Fruit fly (Drosophila melanogaster) whole organism: ENCODE results near the gene S6KL.

ENCODE experiments used
- CG8478 ChIP-seq: fragments of >200 bp; optimal IDR thresholded peaks from 2 replicates; lab custom pipeline; 2018; ENCODE audit warnings: inconsistent platforms
- Dll ChIP-seq: fragments of >200 bp; optimal IDR thresholded peaks from 2 replicates; lab custom pipeline; 2017
- EcR ChIP-seq, 2 experiments: fragments of >200 bp; optimal IDR thresholded peaks; 2 replicates each; lab custom pipeline; 2017; ENCODE audit warnings: missing biosample characterization in 2 of 2, missing genetic modification characterization in 2 of 2, missing genetic modification reagents in 2 of 2
- pan ChIP-seq: fragments of >200 bp; optimal IDR thresholded peaks from 2 replicates; lab custom pipeline; 2017
- psq ChIP-seq: fragments of >200 bp; optimal IDR thresholded peaks from 2 replicates; lab custom pipeline; 2017
- usp ChIP-seq: fragments of >200 bp; optimal IDR thresholded peaks from 2 replicates; lab custom pipeline; 2017; ENCODE audit warnings: missing biosample characterization, missing genetic modification characterization, mixed read lengths

Gene S6KL

dm6 chrX:18788143-18788745, at the start of gene S6KL, which contains the start of gene CG6961:
Gene S6KL (plus strand): TSS chrX:18788464.
Gene CG6961 (minus strand): TSS chrX:18788210.
- TF ChIP-seq usp (GFP tag; lab: Kevin White, UChicago) = no peak
- TF ChIP-seq Dll (lab: Kevin White, UChicago) = no peak
- no peak for TF ChIP-seq psq (lab: Kevin White, UChicago)
- no peak for TF ChIP-seq CG8478
- no peak for TF ChIP-seq EcR (GFP tag; optimal IDR thresholded peaks at IDR 0.05; lab: Kevin White, UChicago)
- TF ChIP-seq pan (lab: Kevin White, UChicago) = no peak

- no peak for TF ChIP-seq psq (lab: Kevin White, UChicago)
- no peak for TF ChIP-seq pan (lab: Kevin White, UChicago)
- no peak for TF ChIP-seq EcR (GFP tag; optimal IDR thresholded peaks at IDR 0.05; lab: Kevin White, UChicago)
- no peak for TF ChIP-seq Dll (lab: Kevin White, UChicago)
- TF ChIP-seq CG8478 = no peak
- no peak for TF ChIP-seq usp (GFP tag; lab: Kevin White, UChicago)
Measured at dm6 chrX:18739795-18740194, 48.5 kb upstream of the S6KL start, which contains the start of gene CG6873. Gene CG6873 (minus strand): TSS chrX:18739895.

- no peak for TF ChIP-seq usp (GFP tag; lab: Kevin White, UChicago)
Measured at dm6 chrX:18748206-18748605, 40.1 kb upstream of the S6KL start, which contains the start of gene CG12609. Gene CG12609 (minus strand): TSS chrX:18748306.

- TF ChIP-seq psq (lab: Kevin White, UChicago) = no peak
- TF ChIP-seq Dll (lab: Kevin White, UChicago) = no peak
- no peak for TF ChIP-seq pan (lab: Kevin White, UChicago)
- no peak for TF ChIP-seq usp (GFP tag; lab: Kevin White, UChicago)
- TF ChIP-seq CG8478 = no peak
- no peak for TF ChIP-seq EcR (GFP tag; optimal IDR thresholded peaks at IDR 0.05; lab: Kevin White, UChicago)
Measured at dm6 chrX:18771356-18771755, 16.9 kb upstream of the S6KL start.

- TF ChIP-seq Dll (lab: Kevin White, UChicago) (no peak), CG8478 (no peak), psq (lab: Kevin White, UChicago) (no peak), usp (GFP tag; lab: Kevin White, UChicago) (no peak), EcR (GFP tag; optimal IDR thresholded peaks at IDR 0.05; lab: Kevin White, UChicago) (no peak), pan (lab: Kevin White, UChicago) (no peak)
Measured at dm6 chrX:18771995-18772394, 16.3 kb upstream of the S6KL start.

- TF ChIP-seq usp (GFP tag; lab: Kevin White, UChicago) (no peak), Dll (lab: Kevin White, UChicago) (no peak), psq (lab: Kevin White, UChicago) (no peak), pan (lab: Kevin White, UChicago) (no peak), CG8478 (no peak), EcR (GFP tag; optimal IDR thresholded peaks at IDR 0.05; lab: Kevin White, UChicago) (no peak)
Measured at dm6 chrX:18773817-18774216, 14.4 kb upstream of the S6KL start, which contains the start of gene CCKLR-17D3. Gene CCKLR-17D3 (minus strand): TSS chrX:18774027.

DNA sequence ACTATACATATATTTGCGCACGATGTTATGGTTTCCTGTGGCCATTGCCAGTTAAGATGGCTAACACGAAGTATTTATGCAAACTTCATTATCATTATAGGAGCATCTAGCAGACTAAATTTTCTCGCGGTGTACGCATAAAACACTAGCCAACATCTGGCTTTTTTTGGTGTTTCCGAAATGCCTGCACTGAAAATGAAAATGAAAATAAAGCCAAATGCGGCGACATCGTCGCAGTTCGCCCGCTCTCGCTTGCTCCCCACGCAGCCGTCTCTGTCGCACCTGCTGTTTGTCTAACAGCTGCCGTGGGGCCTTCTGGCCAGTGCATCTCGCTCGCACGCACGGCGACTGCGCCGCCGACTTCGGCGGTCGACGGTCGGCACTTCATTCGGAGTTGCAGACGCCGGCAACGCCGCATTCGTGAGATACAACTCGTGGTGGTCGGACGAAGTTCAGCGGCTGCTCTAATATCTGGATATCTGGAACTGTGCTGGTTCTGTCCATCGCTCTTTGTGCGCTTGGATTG, 13.4 kb upstream of the S6KL start, which contains the start of gene CG6891:
CG6891 (plus strand) TSS at position 411 of the 526 bp plus-strand sequence.
- TF ChIP-seq EcR (GFP tag; optimal IDR thresholded peaks at IDR 0.05; lab: Kevin White, UChicago) = no peak
- no peak for TF ChIP-seq pan (lab: Kevin White, UChicago)
- TF ChIP-seq CG8478 = no peak
- TF ChIP-seq psq (lab: Kevin White, UChicago) = no peak
- no peak for TF ChIP-seq Dll (lab: Kevin White, UChicago)
- no peak for TF ChIP-seq usp (GFP tag; lab: Kevin White, UChicago)

DNA sequence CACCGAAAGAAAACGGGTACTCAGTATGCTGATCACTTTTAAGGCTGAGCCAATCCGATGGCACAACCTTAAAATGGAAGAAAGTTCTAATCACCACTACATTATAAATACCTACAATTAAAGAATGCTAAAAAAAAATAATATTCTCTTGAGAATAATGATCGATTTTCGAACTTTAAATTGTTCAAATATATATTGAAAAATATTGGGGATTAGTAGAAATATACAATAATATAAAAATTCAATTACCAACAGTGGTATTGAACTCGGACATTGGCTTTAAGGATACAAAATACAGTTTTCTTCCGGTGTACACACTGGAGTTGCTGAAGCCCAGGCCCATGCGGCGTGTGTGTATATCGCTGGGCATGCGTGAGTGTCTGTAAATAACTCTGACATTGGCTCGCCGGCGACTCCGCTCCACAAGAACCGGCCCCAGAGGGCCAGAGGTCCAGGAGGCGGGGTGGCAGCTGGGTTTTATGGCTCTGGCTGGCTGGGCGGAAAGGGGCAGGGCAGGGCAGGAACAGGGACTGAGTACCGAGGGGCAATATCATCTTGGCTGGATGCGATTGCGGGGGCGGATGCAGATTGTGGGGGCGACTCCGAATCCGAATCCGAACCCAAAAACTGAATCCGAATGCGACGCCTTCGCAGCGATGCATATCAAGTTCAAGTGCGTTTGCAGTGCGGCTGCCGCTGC, 12.3 kb upstream of the S6KL start:
- TF ChIP-seq CG8478 (no peak), EcR (GFP tag; optimal IDR thresholded peaks at IDR 0.05; lab: Kevin White, UChicago) (no peak), psq (lab: Kevin White, UChicago) (no peak), Dll (lab: Kevin White, UChicago) (no peak)

dm6 chrX:18776976-18777925, 11.0 kb upstream of the S6KL start:
- no peak for TF ChIP-seq CG8478
- no peak for TF ChIP-seq psq (lab: Kevin White, UChicago)
- no peak for TF ChIP-seq Dll (lab: Kevin White, UChicago)
- no peak for TF ChIP-seq pan (lab: Kevin White, UChicago)
- TF ChIP-seq usp (GFP tag; lab: Kevin White, UChicago) = no peak
- TF ChIP-seq EcR (GFP tag; optimal IDR thresholded peaks at IDR 0.05; lab: Kevin White, UChicago) = peak in 1 of 2 experiments; percentile 23

- TF ChIP-seq EcR (GFP tag; optimal IDR thresholded peaks at IDR 0.05; lab: Kevin White, UChicago) = no peak
- TF ChIP-seq usp (GFP tag; lab: Kevin White, UChicago) = no peak
- no peak for TF ChIP-seq Dll (lab: Kevin White, UChicago)
- no peak for TF ChIP-seq pan (lab: Kevin White, UChicago)
- no peak for TF ChIP-seq CG8478
- no peak for TF ChIP-seq psq (lab: Kevin White, UChicago)
Measured at dm6 chrX:18779662-18780061, 8.6 kb upstream of the S6KL start.

dm6 chrX:18780260-18780659, 8.0 kb upstream of the S6KL start:
- no peak for TF ChIP-seq psq (lab: Kevin White, UChicago)
- no peak for TF ChIP-seq pan (lab: Kevin White, UChicago)
- TF ChIP-seq usp (GFP tag; lab: Kevin White, UChicago) = no peak
- no peak for TF ChIP-seq Dll (lab: Kevin White, UChicago)
- no peak for TF ChIP-seq CG8478
- TF ChIP-seq EcR (GFP tag; optimal IDR thresholded peaks at IDR 0.05; lab: Kevin White, UChicago) = no peak
